Worm (Caenorhabditis elegans) whole organism, late embryonic: ENCODE measurements around the gene srh-46.

Experiments
- C08G9.2 ChIP-seq: sonication (generic microtip); optimal IDR thresholded peaks from 2 replicates; lab custom pipeline; 2016; ENCODE audit warnings: mild to moderate bottlenecking, missing genetic modification characterization, moderate library complexity, missing compliant biosample characterization
- C38D4.7 ChIP-seq: fragments of 200-800 bp; sonication (Bioruptor generic); optimal IDR thresholded peaks from 2 replicates; lab custom pipeline; 2018; ENCODE audit warnings: mild to moderate bottlenecking, missing genetic modification characterization, moderate library complexity, missing compliant biosample characterization
- F13H6.1 ChIP-seq: sonication (generic microtip); optimal IDR thresholded peaks from 2 replicates; lab custom pipeline; 2016; ENCODE audit warnings: missing genetic modification characterization, missing compliant biosample characterization
- K09A11.1 ChIP-seq: sonication (generic microtip); optimal IDR thresholded peaks from 2 replicates; lab custom pipeline; 2017; ENCODE audit warnings: antibody characterized with exemption, mild to moderate bottlenecking, missing genetic modification characterization, missing compliant biosample characterization; ENCODE audit not compliant: insufficient read depth
- Y22D7AL.16 ChIP-seq: sonication (generic microtip); optimal IDR thresholded peaks from 2 replicates; lab custom pipeline; 2016; ENCODE audit warnings: missing genetic modification characterization, missing compliant biosample characterization
- ama-1 ChIP-seq: fragments of 150-350 bp; optimal IDR thresholded peaks from 2 replicates; lab custom pipeline; 2014
- ceh-14 ChIP-seq: sonication (generic microtip); optimal IDR thresholded peaks from 2 replicates; lab custom pipeline; 2016; ENCODE audit warnings: missing genotype, missing genetic modification characterization, missing compliant biosample characterization
- ceh-19 ChIP-seq: fragments of 200-800 bp; sonication (Bioruptor generic); optimal IDR thresholded peaks from 2 replicates; lab custom pipeline; 2018; ENCODE audit warnings: mild to moderate bottlenecking, missing genetic modification characterization, missing compliant biosample characterization
- ceh-31 ChIP-seq: sonication (generic microtip); optimal IDR thresholded peaks from 2 replicates; lab custom pipeline; 2016; ENCODE audit warnings: missing genetic modification characterization, missing compliant biosample characterization
- ceh-34 ChIP-seq: sonication (generic microtip); optimal IDR thresholded peaks from 2 replicates; lab custom pipeline; 2016; ENCODE audit warnings: mild to moderate bottlenecking, missing genetic modification characterization, missing compliant biosample characterization
- ceh-45 ChIP-seq: fragments of 200-800 bp; sonication (Bioruptor generic); IDR thresholded peaks from 2 replicates; pipeline ENCODE4 v1.3.6; 2022; ENCODE audit warnings: missing genetic modification reagents, missing genetic modification characterization, missing compliant biosample characterization
- ceh-6 ChIP-seq: fragments of 200-800 bp; sonication (Bioruptor generic); optimal IDR thresholded peaks from 2 replicates; lab custom pipeline; 2018; ENCODE audit warnings: mild to moderate bottlenecking, missing genetic modification characterization, missing compliant biosample characterization
- ceh-9 ChIP-seq: sonication (generic microtip); optimal IDR thresholded peaks from 2 replicates; lab custom pipeline; 2016; ENCODE audit warnings: mild to moderate bottlenecking, missing genetic modification characterization, inconsistent platforms, missing compliant biosample characterization
- che-1 ChIP-seq: sonication (generic microtip); optimal IDR thresholded peaks from 2 replicates; lab custom pipeline; 2016; ENCODE audit warnings: mild to moderate bottlenecking, missing genetic modification characterization, missing compliant biosample characterization
- dmd-4 ChIP-seq: sonication (generic microtip); optimal IDR thresholded peaks from 2 replicates; lab custom pipeline; 2016; ENCODE audit warnings: borderline replicate concordance, missing genetic modification characterization, missing compliant biosample characterization
- dve-1 ChIP-seq: sonication (generic microtip); optimal IDR thresholded peaks from 2 replicates; lab custom pipeline; 2017; ENCODE audit warnings: antibody characterized with exemption, mild to moderate bottlenecking, missing genetic modification characterization, missing compliant biosample characterization
- elt-2 ChIP-seq: sonication (generic microtip); optimal IDR thresholded peaks from 2 replicates; lab custom pipeline; 2016; ENCODE audit warnings: missing genetic modification reagents, missing genetic modification characterization, missing compliant biosample characterization
- ets-4 ChIP-seq: sonication (generic microtip); optimal IDR thresholded peaks from 2 replicates; lab custom pipeline; 2016; ENCODE audit warnings: missing genetic modification characterization, missing compliant biosample characterization
- eyg-1 ChIP-seq: sonication (generic microtip); optimal IDR thresholded peaks from 2 replicates; lab custom pipeline; 2016; ENCODE audit warnings: missing genotype, missing genetic modification characterization, missing compliant biosample characterization
- fax-1 ChIP-seq: sonication (generic microtip); optimal IDR thresholded peaks from 2 replicates; lab custom pipeline; 2016; ENCODE audit warnings: missing genotype, missing genetic modification characterization, missing compliant biosample characterization
- gmeb-2 ChIP-seq: sonication (generic microtip); optimal IDR thresholded peaks from 2 replicates; lab custom pipeline; 2016; ENCODE audit warnings: missing genetic modification characterization, inconsistent platforms, missing compliant biosample characterization
- hlh-13 ChIP-seq: fragments of 200-800 bp; sonication (Bioruptor generic); optimal IDR thresholded peaks from 2 replicates; lab custom pipeline; 2018; ENCODE audit warnings: mild to moderate bottlenecking, missing genetic modification characterization, missing compliant biosample characterization
- hlh-15 ChIP-seq: sonication (generic microtip); optimal IDR thresholded peaks from 2 replicates; lab custom pipeline; 2016; ENCODE audit warnings: missing genetic modification characterization, missing compliant biosample characterization
- hlh-6 ChIP-seq: sonication (generic microtip); optimal IDR thresholded peaks from 2 replicates; lab custom pipeline; 2016; ENCODE audit warnings: missing genotype, missing genetic modification characterization, missing compliant biosample characterization
- lim-6 ChIP-seq: sonication (generic microtip); optimal IDR thresholded peaks from 2 replicates; lab custom pipeline; 2016; ENCODE audit warnings: missing genetic modification characterization, missing compliant biosample characterization
- nfya-1 ChIP-seq: sonication (generic microtip); optimal IDR thresholded peaks from 2 replicates; lab custom pipeline; 2017; ENCODE audit warnings: missing genetic modification characterization, mild to moderate bottlenecking, missing compliant biosample characterization, antibody characterized with exemption, moderate library complexity
- odd-2 ChIP-seq: sonication (generic microtip); optimal IDR thresholded peaks from 2 replicates; lab custom pipeline; 2017; ENCODE audit warnings: antibody characterized with exemption, mild to moderate bottlenecking, missing genetic modification characterization, missing compliant biosample characterization
- pha-2 ChIP-seq: sonication (generic microtip); optimal IDR thresholded peaks from 2 replicates; lab custom pipeline; 2017; ENCODE audit warnings: mild to moderate bottlenecking, missing genetic modification characterization, missing compliant biosample characterization
- sdc-2 ChIP-seq: sonication (generic microtip); optimal IDR thresholded peaks from 2 replicates; lab custom pipeline; 2016; ENCODE audit warnings: missing genotype, missing genetic modification characterization, missing compliant biosample characterization
- sox-4 ChIP-seq: sonication (generic microtip); optimal IDR thresholded peaks from 2 replicates; lab custom pipeline; 2017; ENCODE audit warnings: mild to moderate bottlenecking, missing genetic modification characterization, inconsistent platforms, missing compliant biosample characterization
- ttx-3 ChIP-seq: sonication (generic microtip); optimal IDR thresholded peaks from 2 replicates; lab custom pipeline; 2016; ENCODE audit warnings: missing genetic modification reagents, missing genetic modification characterization, missing compliant biosample characterization
- unc-42 ChIP-seq: sonication (generic microtip); optimal IDR thresholded peaks from 2 replicates; lab custom pipeline; 2016; ENCODE audit warnings: missing genotype, missing genetic modification characterization, missing compliant biosample characterization
- unc-55 ChIP-seq: sonication (generic microtip); optimal IDR thresholded peaks from 2 replicates; lab custom pipeline; 2017; ENCODE audit warnings: missing biosample characterization, missing genetic modification reagents, missing genetic modification characterization
- unc-86 ChIP-seq: sonication (generic microtip); optimal IDR thresholded peaks from 2 replicates; lab custom pipeline; 2016; ENCODE audit warnings: missing genetic modification characterization, missing compliant biosample characterization
- ztf-16 ChIP-seq: sonication (generic microtip); optimal IDR thresholded peaks from 2 replicates; lab custom pipeline; 2017; ENCODE audit warnings: missing genetic modification characterization, missing compliant biosample characterization

srh-46 gene

DNA sequence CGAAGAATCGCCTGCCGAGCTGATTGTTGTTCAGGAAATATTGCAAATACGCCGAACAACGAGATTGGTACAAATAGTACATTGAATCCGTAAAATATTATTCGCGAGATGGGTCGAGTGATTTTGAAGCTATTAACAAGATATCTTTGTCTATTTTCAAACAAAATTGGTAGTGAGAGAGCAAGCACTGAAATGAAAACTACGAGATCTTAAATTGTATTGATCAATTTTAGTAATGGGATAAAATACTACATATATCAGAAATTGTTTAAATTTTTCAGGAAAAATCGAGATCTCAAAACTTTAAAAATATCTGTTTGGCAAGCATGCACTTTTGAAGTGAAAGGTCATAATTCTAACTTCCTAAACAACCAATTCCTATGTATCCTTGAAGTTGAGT lies 1.5 kb upstream of the srh-46 start:
- TF ChIP-seq sdc-2 (tag; lab: Kevin White, UChicago) (no peak), pha-2 (tag; lab: Kevin White, UChicago) (no peak), elt-2 (tag; lab: Kevin White, UChicago) (no peak), C08G9.2 (no peak), nfya-1 (tag; lab: Kevin White, UChicago) (no peak), ama-1 (lab: Kevin White, UChicago) (no peak), gmeb-2 (tag; lab: Kevin White, UChicago) (no peak), ceh-6 (GFP tag; lab: Kevin White, UChicago) (no peak), F13H6.1 (tag; lab: Kevin White, UChicago) (no peak), fax-1 (tag; lab: Kevin White, UChicago) (no peak), hlh-6 (no peak), C38D4.7 (GFP tag; lab: Kevin White, UChicago) (no peak), ets-4 (no peak), hlh-13 (GFP tag; lab: Kevin White, UChicago) (no peak), dmd-4 (tag; lab: Kevin White, UChicago) (no peak), unc-86 (tag; lab: Kevin White, UChicago) (no peak), che-1 (tag; lab: Kevin White, UChicago) (no peak)
- TF ChIP-seq, all 69 proteins: peak for 0

DNA sequence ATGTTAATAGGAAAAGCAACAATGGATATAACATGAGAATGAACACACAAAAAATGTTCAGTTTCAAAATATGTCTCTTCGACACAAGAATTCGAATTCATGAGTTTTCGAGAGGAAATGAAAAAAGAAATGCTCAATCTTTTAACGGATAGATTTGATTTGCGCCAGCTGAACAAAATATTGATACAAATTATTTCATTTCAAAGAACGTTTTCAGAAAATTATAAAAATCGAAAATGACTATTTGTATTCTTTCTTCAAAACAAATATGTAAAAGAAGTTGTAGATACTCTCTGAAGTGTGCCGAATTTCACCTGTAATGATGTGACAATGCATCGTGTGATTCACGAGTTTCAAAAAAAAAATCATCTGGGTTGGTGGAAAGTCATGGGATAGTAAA lies 2.1 kb downstream of the srh-46 start, which contains the start of gene srh-47:
TSS of gene srh-47 (minus strand) at position 101 of the 400 bp plus-strand sequence.
- no peak for TF ChIP-seq ceh-9
- TF ChIP-seq F13H6.1 (tag; lab: Kevin White, UChicago) = no peak
- TF ChIP-seq ceh-19 = no peak
- TF ChIP-seq C08G9.2 = no peak
- no peak for TF ChIP-seq K09A11.1 (tag; lab: Kevin White, UChicago)
- TF ChIP-seq unc-55 (GFP tag; lab: Kevin White, UChicago) = no peak
- TF ChIP-seq eyg-1 = no peak
- no peak for TF ChIP-seq ztf-16 (tag; lab: Kevin White, UChicago)
- no peak for TF ChIP-seq ceh-31 (tag; lab: Kevin White, UChicago)
- no peak for TF ChIP-seq dve-1 (tag; lab: Kevin White, UChicago)
- TF ChIP-seq ttx-3 (tag; lab: Kevin White, UChicago) = no peak
- TF ChIP-seq nfya-1 (tag; lab: Kevin White, UChicago) = no peak
- TF ChIP-seq ceh-14 = no peak
- no peak for TF ChIP-seq Y22D7AL.16 (tag; lab: Kevin White, UChicago)
- no peak for TF ChIP-seq ceh-45 (GFP tag; lab: Robert Waterston, UW)
- TF ChIP-seq sox-4 (tag; lab: Kevin White, UChicago) = no peak
- TF ChIP-seq hlh-15 (tag; lab: Kevin White, UChicago) = no peak
- TF ChIP-seq lim-6 = no peak
- no peak for TF ChIP-seq sdc-2 (tag; lab: Kevin White, UChicago)
- no peak for TF ChIP-seq unc-42 (tag; lab: Kevin White, UChicago)

DNA sequence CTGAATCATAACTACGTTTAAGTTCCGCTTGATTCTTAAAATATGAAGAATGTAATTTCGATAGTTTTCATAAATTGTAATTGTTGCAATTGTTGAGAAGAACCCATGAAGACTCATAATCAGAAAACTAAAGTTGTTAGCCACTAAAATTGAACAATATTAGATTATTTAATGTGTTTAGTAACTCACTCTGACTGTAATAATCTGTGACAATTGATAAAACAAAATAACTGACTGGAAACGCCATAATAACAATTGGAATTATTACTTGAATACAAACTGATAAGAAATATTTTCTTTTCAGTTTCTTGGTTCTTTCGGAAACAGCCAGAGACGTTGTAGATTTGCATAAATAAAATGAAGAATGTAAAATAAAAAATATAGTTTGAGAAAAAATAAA lies 3.3 kb downstream of the srh-46 start:
- no peak for TF ChIP-seq ceh-34 (tag; lab: Kevin White, UChicago)
- TF ChIP-seq pha-2 (tag; lab: Kevin White, UChicago) = no peak

DNA sequence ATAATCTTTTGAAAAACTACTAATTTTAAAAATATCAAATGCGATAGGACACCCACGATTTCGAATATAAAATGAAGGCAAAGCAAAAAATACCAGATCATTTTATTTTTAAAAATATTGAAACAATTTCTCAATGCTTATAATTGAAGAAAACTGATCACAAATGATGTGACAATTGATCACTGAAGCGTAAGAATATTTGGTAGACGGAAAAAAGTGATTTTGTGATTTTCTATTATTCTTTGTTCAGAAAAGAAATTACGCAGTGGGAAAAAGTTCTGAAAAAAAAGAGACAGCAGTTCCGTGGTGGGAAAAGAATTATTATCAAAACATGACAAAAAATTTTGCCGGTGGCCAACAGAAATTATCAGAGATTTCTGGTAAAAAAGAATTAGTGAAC lies 4.1 kb downstream of the srh-46 start, which contains the start of gene T03F7.5:
TSS of gene T03F7.5 (minus strand) at position 101 of the 400 bp plus-strand sequence.
- TF ChIP-seq hlh-13 (GFP tag; lab: Kevin White, UChicago) (no peak), unc-42 (tag; lab: Kevin White, UChicago) (no peak), odd-2 (tag; lab: Kevin White, UChicago) (no peak), pha-2 (tag; lab: Kevin White, UChicago) (no peak)
- TF ChIP-seq, all 69 proteins: peak for 0
